Fruit fly (Drosophila melanogaster) whole organism, wandering third instar larva: ENCODE data around the gene Myo10A.

Experiments used
- Abd-B ChIP-seq: fragments of >200 bp; optimal IDR thresholded peaks from 2 replicates; lab custom pipeline; 2017; ENCODE audit warnings: missing biosample characterization, missing genetic modification characterization
- CG32264 ChIP-seq: fragments of 200-800 bp; sonication (Bioruptor generic); optimal IDR thresholded peaks from 2 replicates; lab custom pipeline; 2016; ENCODE audit warnings: missing biosample characterization, missing genetic modification characterization
- CG9705 ChIP-seq: fragments of 200-800 bp; sonication (Bioruptor generic); optimal IDR thresholded peaks from 2 replicates; lab custom pipeline; 2018; ENCODE audit warnings: missing biosample characterization, mild to moderate bottlenecking, missing genetic modification characterization
- CrebA ChIP-seq: fragments of 200-800 bp; sonication (Bioruptor generic); optimal IDR thresholded peaks from 2 replicates; lab custom pipeline; 2016; ENCODE audit warnings: missing biosample characterization, mild to moderate bottlenecking, missing genetic modification characterization, borderline replicate concordance
- Dfd ChIP-seq: fragments of >200 bp; optimal IDR thresholded peaks from 2 replicates; lab custom pipeline; 2017; ENCODE audit warnings: missing biosample characterization, missing genetic modification characterization
- Dif ChIP-seq: fragments of 200-275, 200-300 bp; sonication (Bioruptor generic); optimal IDR thresholded peaks from 2 replicates; lab custom pipeline; 2018; ENCODE audit warnings: missing biosample characterization, missing genetic modification characterization; ENCODE audit not compliant: partially characterized antibody
- GATAd ChIP-seq: sonication (Bioruptor generic); optimal IDR thresholded peaks from 2 replicates; lab custom pipeline; 2016; ENCODE audit warnings: missing biosample characterization, missing genetic modification characterization
- HLH106 ChIP-seq: fragments of 200-800 bp; optimal IDR thresholded peaks from 3 replicates; lab custom pipeline; 2019; ENCODE audit warnings: missing biosample characterization, mild to moderate bottlenecking, missing genetic modification characterization, moderate library complexity
- Hr78 ChIP-seq: fragments of >200 bp; optimal IDR thresholded peaks from 2 replicates; lab custom pipeline; 2017; ENCODE audit warnings: missing biosample characterization, missing genetic modification characterization
- Mio ChIP-seq: sonication (Bioruptor generic); optimal IDR thresholded peaks from 2 replicates; lab custom pipeline; 2016; ENCODE audit warnings: missing biosample characterization, missing genetic modification characterization
- N ChIP-seq: fragments of >200 bp; optimal IDR thresholded peaks from 2 replicates; lab custom pipeline; 2018; ENCODE audit warnings: missing biosample characterization, missing external identifiers, missing genetic modification characterization
- OdsH ChIP-seq: fragments of 200-800 bp; sonication (Bioruptor generic); optimal IDR thresholded peaks from 2 replicates; lab custom pipeline; 2016; ENCODE audit warnings: missing biosample characterization, mild to moderate bottlenecking, missing genetic modification characterization
- Rel ChIP-seq, 2 experiments: fragments of 200-800 bp; sonication (Bioruptor generic) in 1 of 2; optimal IDR thresholded peaks; 2 replicates in 1 of 2; 3 replicates in 1 of 2; lab custom pipeline; 2016 to 2019; ENCODE audit warnings: mild to moderate bottlenecking in 2 of 2, missing biosample characterization in 2 of 2, missing genetic modification characterization in 2 of 2, moderate library complexity in 1 of 2
- Sp1 ChIP-seq: fragments of 200-800 bp; sonication (Bioruptor generic); optimal IDR thresholded peaks from 3 replicates; lab custom pipeline; 2019; ENCODE audit warnings: missing biosample characterization, mild to moderate bottlenecking, missing genetic modification characterization, moderate library complexity
- Vsx2 ChIP-seq: fragments of 200-300, 225-300 bp; sonication (Bioruptor generic); optimal IDR thresholded peaks from 2 replicates; lab custom pipeline; 2018; ENCODE audit warnings: missing biosample characterization, missing genetic modification characterization; ENCODE audit not compliant: partially characterized antibody
- br ChIP-seq: fragments of 200-800 bp; sonication (Bioruptor generic); optimal IDR thresholded peaks from 2 replicates; lab custom pipeline; 2016; ENCODE audit warnings: missing biosample characterization, missing genetic modification characterization
- brk ChIP-seq: fragments of 200-800 bp; sonication (Bioruptor generic); optimal IDR thresholded peaks from 2 replicates; lab custom pipeline; 2016; ENCODE audit warnings: missing biosample characterization, mild to moderate bottlenecking, missing genetic modification characterization
- dl ChIP-seq, 2 experiments: fragments of 175-275, 200-275 bp in 1 of 2; fragments of 200-275 bp in 1 of 2; sonication (Bioruptor generic); optimal IDR thresholded peaks; lab custom pipeline; 2018; ENCODE audit warnings: mild to moderate bottlenecking in 2 of 2, missing biosample characterization in 2 of 2, missing genetic modification characterization in 2 of 2, moderate library complexity in 2 of 2; ENCODE audit not compliant: partially characterized antibody in 2 of 2, insufficient read depth in 1 of 2
- ey ChIP-seq: fragments of 200-800 bp; sonication (Bioruptor generic); optimal IDR thresholded peaks from 2 replicates; lab custom pipeline; 2016; ENCODE audit warnings: missing biosample characterization, missing genetic modification characterization
- foxo ChIP-seq, 2 experiments: fragments of 200-800 bp; sonication (Bioruptor generic); optimal IDR thresholded peaks; 2 replicates in 1 of 2; 3 replicates in 1 of 2; lab custom pipeline; 2016 to 2017; ENCODE audit warnings: missing biosample characterization in 2 of 2, missing genetic modification characterization in 2 of 2
- fru ChIP-seq: fragments of 200-800 bp; sonication (Bioruptor generic); optimal IDR thresholded peaks from 3 replicates; lab custom pipeline; 2016; ENCODE audit warnings: missing biosample characterization, mild to moderate bottlenecking, missing genetic modification characterization
- h ChIP-seq: fragments of 200-800 bp; sonication (Bioruptor generic); optimal IDR thresholded peaks from 3 replicates; lab custom pipeline; 2016; ENCODE audit warnings: missing biosample characterization, mild to moderate bottlenecking, missing genetic modification characterization
- jim ChIP-seq: fragments of 175-275, 200-325 bp; sonication (Bioruptor generic); optimal IDR thresholded peaks from 2 replicates; lab custom pipeline; 2016; ENCODE audit warnings: missing biosample characterization, mild to moderate bottlenecking, missing genetic modification characterization
- lola ChIP-seq: fragments of >200 bp; optimal IDR thresholded peaks from 2 replicates; lab custom pipeline; 2017; ENCODE audit warnings: missing biosample characterization, missing genetic modification characterization
- pan ChIP-seq: fragments of >200 bp; optimal IDR thresholded peaks from 2 replicates; lab custom pipeline; 2017
- psq ChIP-seq: fragments of 200-800 bp; sonication (Bioruptor generic); optimal IDR thresholded peaks from 3 replicates; lab custom pipeline; 2017; ENCODE audit warnings: missing biosample characterization, mild to moderate bottlenecking, missing genetic modification characterization, moderate library complexity
- rgr ChIP-seq: fragments of 200-800 bp; sonication (Bioruptor generic); optimal IDR thresholded peaks from 3 replicates; lab custom pipeline; 2016; ENCODE audit warnings: missing biosample characterization, mild to moderate bottlenecking, missing genetic modification characterization
- sage ChIP-seq: fragments of 200-800 bp; sonication (Bioruptor generic); optimal IDR thresholded peaks from 2 replicates; lab custom pipeline; 2016; ENCODE audit warnings: missing biosample characterization, mild to moderate bottlenecking, missing genetic modification characterization
- sv ChIP-seq: fragments of 200-800 bp; sonication (Bioruptor generic); optimal IDR thresholded peaks from 3 replicates; lab custom pipeline; 2016; ENCODE audit warnings: missing biosample characterization, missing genetic modification characterization
- tai ChIP-seq: sonication (Bioruptor generic); optimal IDR thresholded peaks from 2 replicates; lab custom pipeline; 2016; ENCODE audit warnings: missing biosample characterization, missing genetic modification characterization

Gene Myo10A

dm6 chrX:10930553-10931092 is at the start of gene Myo10A:
Myo10A (plus strand) TSS chrX:10930840.
- TF ChIP-seq Dif (peak; percentile 64), Vsx2 (GFP tag; lab: Kevin White, UChicago) (no peak), fru (GFP tag; lab: Kevin White, UChicago) (peak; percentile 10), dl (GFP tag; optimal IDR thresholded peaks at IDR 0.05; lab: Kevin White, UChicago; ENCODE audit: insufficient read depth in 1 of 2, partially characterized antibody in 2 of 2) (peak; percentile 62 to 69)

DNA sequence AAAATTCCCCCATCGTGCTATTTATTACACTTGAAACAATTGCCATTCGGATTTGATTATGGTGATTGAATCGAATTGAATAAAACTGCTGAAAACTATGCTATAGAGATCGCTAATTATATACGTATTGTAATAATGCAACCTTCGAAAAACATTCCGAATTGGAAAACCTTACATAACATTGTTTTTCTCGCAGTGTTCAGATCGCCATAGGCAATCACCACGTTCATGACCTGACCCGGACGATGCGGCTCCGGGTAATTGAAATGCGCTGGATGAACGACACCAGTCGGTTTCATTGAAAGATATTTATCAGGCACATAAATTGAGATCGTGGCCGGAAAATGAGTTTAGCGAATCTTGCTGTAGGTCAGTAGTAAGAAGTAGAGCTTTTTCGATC is 47.9 kb upstream of the Myo10A start:
- TF ChIP-seq Abd-B (GFP tag; lab: Kevin White, UChicago) (no peak), tai (GFP tag; lab: Kevin White, UChicago) (no peak), CG32264 (no peak), Vsx2 (GFP tag; lab: Kevin White, UChicago) (no peak), GATAd (GFP tag; lab: Kevin White, UChicago) (no peak), pan (no peak), Mio (GFP tag; lab: Kevin White, UChicago) (no peak), Dfd (no peak), h (GFP tag; lab: Kevin White, UChicago) (peak; percentile 13), sage (GFP tag; lab: Kevin White, UChicago) (no peak), Rel (GFP tag; optimal IDR thresholded peaks at IDR 0.05; lab: Kevin White, UChicago) (no peak), Rel (tag; optimal IDR thresholded peaks at IDR 0.05; lab: Kevin White, UChicago) (peak; percentile 8), dl (GFP tag; optimal IDR thresholded peaks at IDR 0.05; lab: Kevin White, UChicago; ENCODE audit: insufficient read depth in 1 of 2, partially characterized antibody in 2 of 2) (no peak)
- TF ChIP-seq, all 38 proteins: peak for 2

DNA sequence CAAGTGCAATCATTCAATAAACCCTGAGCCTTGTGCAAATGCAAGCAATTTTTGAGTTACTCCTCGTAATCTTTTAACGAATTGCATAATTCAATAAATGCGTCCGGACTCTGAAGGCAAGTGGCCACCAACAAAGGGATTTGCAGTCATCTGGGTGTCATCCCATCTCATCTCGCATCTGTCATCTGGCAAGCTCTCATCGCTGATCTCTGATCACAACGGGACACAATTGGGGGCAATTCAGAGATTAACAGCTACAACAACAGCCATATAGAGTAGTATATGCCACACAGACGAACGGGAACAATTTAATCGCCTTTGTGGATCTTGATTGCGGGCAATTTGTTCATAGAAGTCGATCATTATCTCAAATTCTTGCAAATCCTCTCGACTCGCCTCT is 46.9 kb upstream of the Myo10A start:
- TF ChIP-seq CG9705 (GFP tag; lab: Kevin White, UChicago) (no peak), Hr78 (GFP tag; lab: Kevin White, UChicago) (no peak), Vsx2 (GFP tag; lab: Kevin White, UChicago) (no peak), rgr (GFP tag; lab: Kevin White, UChicago) (no peak), ey (GFP tag; lab: Kevin White, UChicago) (no peak), CrebA (no peak), OdsH (GFP tag; lab: Kevin White, UChicago) (no peak), psq (GFP tag; lab: Kevin White, UChicago) (no peak), Mio (GFP tag; lab: Kevin White, UChicago) (no peak), jim (GFP tag; lab: Kevin White, UChicago) (no peak), Sp1 (GFP tag; lab: Kevin White, UChicago) (no peak), h (GFP tag; lab: Kevin White, UChicago) (no peak), N (GFP tag; lab: Kevin White, UChicago) (no peak), brk (no peak)

DNA sequence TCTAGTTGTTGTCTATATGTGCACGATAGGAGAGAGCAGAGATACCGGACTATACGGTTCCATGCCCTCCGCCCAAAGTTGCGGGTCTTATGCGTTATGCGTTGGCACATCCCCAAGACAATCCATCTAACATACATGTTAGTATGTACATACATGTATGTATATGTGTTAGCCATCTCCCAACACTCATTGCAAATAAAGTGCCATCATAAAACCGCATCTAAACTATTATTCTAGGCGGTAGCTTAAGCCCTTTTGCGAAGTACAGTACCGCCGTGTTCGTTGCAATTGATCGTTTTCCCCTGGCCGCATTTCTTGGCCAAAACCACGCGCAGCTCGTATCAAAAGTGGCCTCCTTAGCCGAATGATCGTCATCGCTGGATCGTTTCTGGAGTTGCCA is 44.2 kb upstream of the Myo10A start:
- peak; percentile 21 for TF ChIP-seq br (GFP tag; lab: Kevin White, UChicago)
- TF ChIP-seq h (GFP tag; lab: Kevin White, UChicago), result peak; percentile 37
- peak in 1 of 2 experiments; percentile 46 for TF ChIP-seq foxo (GFP tag; optimal IDR thresholded peaks at IDR 0.05; lab: Kevin White, UChicago)
- TF ChIP-seq lola, result no peak
- no peak for TF ChIP-seq Rel (GFP tag; optimal IDR thresholded peaks at IDR 0.05; lab: Kevin White, UChicago)
- TF ChIP-seq Rel (tag; optimal IDR thresholded peaks at IDR 0.05; lab: Kevin White, UChicago), result no peak
- no peak for TF ChIP-seq OdsH (GFP tag; lab: Kevin White, UChicago)
- TF ChIP-seq fru (GFP tag; lab: Kevin White, UChicago), result peak; percentile 30
- no peak for TF ChIP-seq HLH106 (tag; lab: Kevin White, UChicago)
- TF ChIP-seq rgr (GFP tag; lab: Kevin White, UChicago), result peak; percentile 16
- TF ChIP-seq ey (GFP tag; lab: Kevin White, UChicago), result peak; percentile 18

dm6 chrX:10887643-10888042 is 43.0 kb upstream of the Myo10A start:
- TF ChIP-seq Rel (GFP tag; optimal IDR thresholded peaks at IDR 0.05; lab: Kevin White, UChicago) (no peak), Rel (tag; optimal IDR thresholded peaks at IDR 0.05; lab: Kevin White, UChicago) (peak; percentile 39), rgr (GFP tag; lab: Kevin White, UChicago) (no peak), sv (GFP tag; lab: Kevin White, UChicago) (no peak)
